Worm (Caenorhabditis elegans) whole organism, L4/young adult: ENCODE measurements around the gene twk-34.
"Not testable (repeated sequence)": the region's sequence is repeated elsewhere in the genome, so short reads cannot be mapped to it uniquely, and the experiment has no call there.

Experiments
- W03F9.2 ChIP-seq: fragments of 150-350 bp; optimal IDR thresholded peaks from 2 replicates; lab custom pipeline; 2014; ENCODE audit warnings: missing biosample characterization, missing genetic modification characterization
- dao-5 ChIP-seq: sonication (generic microtip); optimal IDR thresholded peaks from 2 replicates; lab custom pipeline; 2016; ENCODE audit warnings: missing genotype, missing genetic modification characterization, moderate library complexity, missing compliant biosample characterization
- him-1 ChIP-seq: sonication (generic microtip); optimal IDR thresholded peaks from 2 replicates; lab custom pipeline; 2016; ENCODE audit warnings: missing genotype, missing genetic modification reagents, missing genetic modification characterization, missing compliant biosample characterization

The twk-34 gene

DNA sequence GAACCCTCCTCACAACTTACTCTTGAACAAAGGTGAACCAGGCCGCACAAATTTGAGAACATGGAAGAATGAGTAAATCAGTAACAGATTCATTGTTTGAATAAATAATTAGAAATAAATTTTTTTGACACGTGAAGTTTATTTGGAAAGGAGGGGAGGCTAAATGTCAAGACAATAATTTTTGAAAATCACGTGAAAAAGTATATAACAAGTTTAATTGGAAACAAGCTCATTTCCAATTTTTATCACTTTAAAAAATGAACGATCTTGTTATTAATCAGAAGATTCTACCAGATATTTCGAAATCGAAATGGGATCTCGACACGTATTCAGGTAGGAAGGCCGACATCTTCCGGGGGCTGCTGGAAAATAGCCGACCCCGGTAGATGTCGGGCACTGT lies 21.9 kb downstream of the twk-34 start, which contains the start of the genes irld-57 and sfxn-1.3:
Gene irld-57 (minus strand): TSS at position 101 of the 400 bp plus-strand sequence.
Gene sfxn-1.3 (plus strand): TSS at position 232 of the 400 bp plus-strand sequence.
- no peak for TF ChIP-seq him-1 (tag; lab: Kevin White, UChicago)
- no peak for TF ChIP-seq W03F9.2 (tag; lab: Kevin White, UChicago)

DNA sequence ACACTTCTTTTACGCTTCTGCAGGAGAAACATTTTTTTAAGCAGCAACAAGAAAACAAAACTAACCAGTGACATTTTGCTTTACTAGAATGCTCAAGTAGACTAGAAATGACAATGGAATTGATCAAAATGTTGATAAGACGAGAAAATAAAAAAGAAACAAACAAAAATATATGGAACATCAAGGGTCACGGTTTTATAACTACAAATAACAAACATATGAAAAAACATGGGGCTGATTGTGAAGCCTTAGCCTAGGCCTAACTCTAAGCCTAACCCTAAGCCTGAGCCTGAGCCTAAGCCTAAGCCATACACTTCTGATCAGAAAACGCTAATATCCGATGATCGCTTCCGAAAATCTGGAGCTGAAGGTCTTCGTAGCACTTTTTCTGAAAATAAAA lies 25.7 kb downstream of the twk-34 start, which contains the start of gene Y6E2A.10:
Gene Y6E2A.10 (minus strand): TSS at position 101 of the 400 bp plus-strand sequence.
- no peak for TF ChIP-seq him-1 (tag; lab: Kevin White, UChicago)
- TF ChIP-seq dao-5 (tag; lab: Kevin White, UChicago) = no peak

DNA sequence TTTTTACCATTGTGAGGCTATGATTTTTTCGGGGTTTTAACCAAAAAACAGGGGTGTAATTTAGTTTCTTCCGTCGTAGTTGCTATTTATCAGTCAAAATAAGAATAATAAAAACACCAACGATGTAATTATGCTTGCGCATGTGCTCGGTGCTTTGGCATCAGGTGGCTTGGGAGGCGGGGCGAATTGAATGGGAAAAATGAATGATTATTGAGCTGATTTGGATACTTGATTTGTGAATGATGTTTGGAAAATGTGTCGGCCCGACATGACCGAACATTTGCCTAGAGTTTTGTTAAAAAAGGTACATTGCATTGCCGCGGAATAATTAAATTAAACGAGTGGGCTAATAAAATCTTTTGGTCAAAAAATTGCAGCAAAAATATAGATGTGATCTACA lies 27.4 kb downstream of the twk-34 start, which contains the start of gene str-38:
Gene str-38 (minus strand): TSS at position 101 of the 400 bp plus-strand sequence.
- no peak for TF ChIP-seq him-1 (tag; lab: Kevin White, UChicago)
- no peak for TF ChIP-seq dao-5 (tag; lab: Kevin White, UChicago)
- no peak for TF ChIP-seq W03F9.2 (tag; lab: Kevin White, UChicago)

DNA sequence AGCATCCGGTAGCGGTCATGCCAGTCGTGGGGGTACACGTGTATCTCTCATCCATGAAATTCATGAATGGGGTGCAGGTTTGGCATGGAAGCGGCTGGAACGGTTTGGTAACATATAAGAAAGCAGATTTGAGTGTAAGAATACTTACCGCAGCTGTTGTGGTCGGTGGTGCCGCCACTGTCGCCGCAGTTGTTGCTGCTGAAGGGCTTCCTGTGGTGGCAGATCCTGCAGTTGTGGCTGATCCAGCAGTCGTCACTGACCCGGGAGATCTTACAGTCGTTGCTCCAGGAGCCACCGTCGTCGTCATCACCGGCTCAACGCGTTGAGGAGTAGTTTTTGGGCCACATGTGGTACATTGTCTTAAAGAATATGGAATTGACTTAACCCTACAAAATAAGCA lies 28.3 kb downstream of the twk-34 start:
- TF ChIP-seq dao-5 (tag; lab: Kevin White, UChicago) = no peak
- no peak for TF ChIP-seq W03F9.2 (tag; lab: Kevin White, UChicago)
- no peak for TF ChIP-seq him-1 (tag; lab: Kevin White, UChicago)

DNA sequence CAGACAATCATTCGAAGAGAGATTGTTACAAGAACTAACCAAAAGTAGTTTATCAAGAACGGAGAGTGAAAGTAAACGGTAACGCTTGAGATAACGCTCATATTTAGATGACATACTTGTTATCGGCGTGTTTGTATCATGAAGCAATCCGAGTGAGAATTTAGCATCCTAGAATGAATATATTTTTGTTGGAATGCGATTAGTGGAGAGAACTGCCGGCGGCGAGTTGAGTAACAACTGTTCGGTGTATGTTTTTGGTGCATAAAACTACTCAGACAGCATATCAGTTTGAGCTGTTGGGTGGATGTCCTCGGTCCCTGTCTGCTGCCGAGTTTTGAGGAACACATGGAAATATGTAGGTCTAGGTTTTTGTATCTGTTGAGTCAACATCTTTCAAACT lies 28.8 kb downstream of the twk-34 start, which contains the start of gene T23D5.3:
Gene T23D5.3 (minus strand): TSS at position 101 of the 400 bp plus-strand sequence.
- TF ChIP-seq dao-5 (tag; lab: Kevin White, UChicago) = no peak
- no peak for TF ChIP-seq him-1 (tag; lab: Kevin White, UChicago)
- no peak for TF ChIP-seq W03F9.2 (tag; lab: Kevin White, UChicago)

DNA sequence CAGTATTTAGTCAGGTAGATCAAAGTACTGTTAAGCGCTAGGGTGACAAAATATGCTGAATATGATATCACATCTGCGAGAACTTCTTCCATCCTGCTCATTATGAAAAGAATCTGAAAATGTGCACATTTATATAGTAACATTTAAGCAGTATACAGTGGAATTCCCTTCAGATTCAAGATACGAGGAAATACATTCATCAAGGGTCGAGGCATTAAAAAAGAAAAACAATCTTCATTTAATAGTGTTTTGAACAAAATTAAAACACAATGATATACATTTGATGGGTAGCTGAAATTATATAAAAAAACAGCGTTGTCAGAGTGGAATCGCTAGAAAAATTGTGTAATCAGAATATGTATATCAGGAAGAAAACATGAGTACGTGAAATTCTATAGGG lies 31.0 kb downstream of the twk-34 start, which contains the start of gene str-27:
Gene str-27 (minus strand): TSS at position 101 of the 400 bp plus-strand sequence.
- TF ChIP-seq him-1 (tag; lab: Kevin White, UChicago) = no peak
- TF ChIP-seq W03F9.2 (tag; lab: Kevin White, UChicago) = no peak
- TF ChIP-seq dao-5 (tag; lab: Kevin White, UChicago) = no peak

DNA sequence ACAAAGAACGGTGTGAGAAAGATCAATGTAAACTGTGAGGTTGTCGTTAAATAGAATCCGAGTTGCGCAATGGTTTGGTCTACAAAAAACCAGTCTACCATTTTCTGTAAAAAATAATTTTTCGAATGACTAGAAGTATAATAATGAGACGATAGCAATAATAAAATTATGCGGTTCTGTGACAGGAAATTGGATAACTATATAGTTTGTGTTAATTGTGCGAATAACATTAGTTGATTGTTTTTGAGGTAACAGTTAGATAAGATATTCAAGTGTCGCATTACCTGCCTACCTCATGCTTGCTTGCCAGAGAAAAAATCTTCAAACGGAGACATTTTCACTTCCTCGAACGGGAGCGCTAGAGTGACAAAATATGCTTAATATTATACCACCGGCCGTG lies 37.1 kb downstream of the twk-34 start, which contains the start of gene str-18:
Gene str-18 (minus strand): TSS at position 101 of the 400 bp plus-strand sequence.
- TF ChIP-seq dao-5 (tag; lab: Kevin White, UChicago) (no peak), W03F9.2 (tag; lab: Kevin White, UChicago) (no peak), him-1 (tag; lab: Kevin White, UChicago) (no peak)

DNA sequence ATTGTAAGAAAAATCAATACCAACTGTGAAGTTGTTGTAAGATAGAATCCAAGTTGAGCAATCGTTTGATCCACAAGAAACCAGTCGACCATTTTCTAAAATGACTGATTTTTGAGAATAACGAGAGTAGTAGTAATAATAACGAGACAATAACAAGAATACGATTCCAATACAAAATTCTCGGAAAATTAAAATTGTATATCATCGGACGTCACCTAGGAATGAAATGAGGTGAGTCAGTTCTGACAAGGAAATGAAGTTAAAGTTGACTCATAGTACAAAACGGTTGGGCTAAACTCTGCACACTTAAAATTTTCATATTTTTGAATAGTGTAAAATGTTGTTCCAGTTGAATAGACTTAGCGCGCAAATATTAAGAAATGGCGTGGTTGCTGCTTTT lies 39.6 kb downstream of the twk-34 start, which contains the start of gene str-19:
Gene str-19 (minus strand): TSS at position 101 of the 400 bp plus-strand sequence.
- not testable (repeated sequence) for TF ChIP-seq W03F9.2, dao-5, him-1 (tag; lab: Kevin White, UChicago)

DNA sequence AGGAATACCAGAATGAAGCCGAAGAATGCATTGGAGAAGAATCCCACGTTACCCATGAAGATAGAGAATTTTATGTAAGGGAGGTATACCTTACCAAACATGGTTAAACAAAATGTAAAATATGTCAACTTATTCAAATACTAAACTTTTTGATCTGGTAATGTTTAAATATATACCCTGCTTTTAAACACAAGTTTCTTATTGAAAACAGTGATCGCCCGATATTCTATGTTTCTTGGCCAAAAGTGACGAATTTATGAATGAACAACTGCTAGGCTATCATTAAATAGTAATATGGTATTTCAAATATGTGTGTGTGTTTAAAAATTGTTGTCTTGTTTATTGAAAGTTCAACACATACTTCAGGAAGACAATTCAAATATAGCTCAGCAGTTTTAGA lies 43.6 kb downstream of the twk-34 start, which contains the start of gene T23D5.8:
Gene T23D5.8 (minus strand): TSS at position 101 of the 400 bp plus-strand sequence.
- TF ChIP-seq him-1, dao-5, W03F9.2 (tag; lab: Kevin White, UChicago): not testable (repeated sequence)

DNA sequence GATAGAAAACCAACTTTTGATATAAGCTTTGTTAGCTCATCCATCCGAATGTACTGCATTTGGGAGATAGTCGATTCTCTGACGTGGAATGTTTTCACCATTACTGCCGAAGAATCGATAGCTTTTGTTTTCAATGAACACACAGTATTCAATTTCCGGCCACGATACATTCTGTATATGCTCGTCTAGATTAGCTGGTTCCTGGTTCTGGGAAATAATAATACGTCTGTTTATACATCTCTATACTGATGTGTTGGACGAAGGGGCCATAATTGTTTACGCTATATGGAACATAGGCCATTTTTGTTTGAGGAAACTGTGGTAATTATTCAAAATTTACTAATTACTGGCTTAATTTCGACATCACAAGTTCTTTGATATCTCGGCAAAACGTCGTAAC lies 45.4 kb downstream of the twk-34 start, which contains the start of gene str-6:
Gene str-6 (minus strand): TSS at position 101 of the 400 bp plus-strand sequence.
- TF ChIP-seq W03F9.2 (tag; lab: Kevin White, UChicago) (no peak), dao-5 (tag; lab: Kevin White, UChicago) (no peak), him-1 (tag; lab: Kevin White, UChicago) (no peak)

DNA sequence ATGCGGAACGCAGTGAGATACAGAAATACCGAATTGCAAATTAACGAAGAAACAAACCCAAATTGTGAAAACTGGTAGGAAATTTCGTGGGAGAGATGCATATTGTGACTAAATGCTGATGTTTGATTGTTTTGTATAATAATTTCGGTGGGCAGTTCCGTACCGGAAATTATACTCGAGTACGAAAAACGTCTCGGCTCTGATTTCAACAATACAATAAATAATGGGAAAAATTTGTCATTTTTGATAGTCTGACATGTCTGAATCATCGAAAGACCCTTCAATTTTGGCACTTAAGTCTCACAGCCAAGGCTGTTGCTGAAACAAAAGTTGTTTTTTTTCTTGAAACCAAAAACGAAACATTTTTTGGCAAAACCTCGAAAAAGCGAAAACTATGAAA lies 47.3 kb downstream of the twk-34 start, which contains the start of gene str-43:
Gene str-43 (minus strand): TSS at position 101 of the 400 bp plus-strand sequence.
- no peak for TF ChIP-seq W03F9.2 (tag; lab: Kevin White, UChicago)
- no peak for TF ChIP-seq dao-5 (tag; lab: Kevin White, UChicago)
- no peak for TF ChIP-seq him-1 (tag; lab: Kevin White, UChicago)

DNA sequence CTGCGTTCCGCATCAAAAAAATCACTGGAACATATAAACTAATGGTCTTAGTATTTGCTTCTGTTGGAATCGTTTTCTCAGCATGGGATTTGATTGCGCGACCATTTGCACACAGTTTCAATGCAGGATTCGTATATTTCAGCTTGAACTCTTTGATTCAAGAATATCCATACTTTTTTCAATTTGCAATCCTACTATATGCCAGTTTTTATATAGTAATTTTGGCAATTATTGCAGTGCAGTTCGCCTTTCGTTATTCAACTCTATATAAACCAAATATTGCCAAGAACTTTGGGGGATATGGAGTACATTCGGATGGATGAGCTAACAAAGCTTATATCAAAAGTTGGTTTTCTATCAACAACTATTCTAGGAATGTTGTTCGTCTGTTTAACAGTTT lies 48.2 kb downstream of the twk-34 start, which contains the start of gene str-5:
Gene str-5 (plus strand): TSS at position 301 of the 400 bp plus-strand sequence.
- not testable (repeated sequence) for TF ChIP-seq dao-5, him-1, W03F9.2 (tag; lab: Kevin White, UChicago)

DNA sequence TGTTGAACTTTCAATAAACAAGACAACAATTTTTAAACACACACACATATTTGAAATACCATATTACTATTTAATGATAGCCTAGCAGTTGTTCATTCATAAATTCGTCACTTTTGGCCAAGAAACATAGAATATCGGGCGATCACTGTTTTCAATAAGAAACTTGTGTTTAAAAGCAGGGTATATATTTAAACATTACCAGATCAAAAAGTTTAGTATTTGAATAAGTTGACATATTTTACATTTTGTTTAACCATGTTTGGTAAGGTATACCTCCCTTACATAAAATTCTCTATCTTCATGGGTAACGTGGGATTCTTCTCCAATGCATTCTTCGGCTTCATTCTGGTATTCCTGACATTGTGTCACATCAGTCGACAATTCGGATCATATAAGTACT lies 50.0 kb downstream of the twk-34 start, which contains the start of gene str-8:
Gene str-8 (plus strand): TSS at position 301 of the 400 bp plus-strand sequence.
- TF ChIP-seq W03F9.2, dao-5, him-1 (tag; lab: Kevin White, UChicago): not testable (repeated sequence)
